Worm (Caenorhabditis elegans): Measurements from ENCODE around the gene ZK632.14.

The ZK632.14 gene

ce11 chrIII:9826005-9826404 is 12.8 kb downstream of the ZK632.14 start:
- TF ChIP-seq aptf-3 (GFP tag; IDR thresholded peaks at IDR 0.05), result no peak
- no peak for TF ChIP-seq ztf-28 (GFP tag; IDR thresholded peaks at IDR 0.05)
- TF ChIP-seq ztf-26 (tag; optimal IDR thresholded peaks at IDR 0.05), result no peak
- peak; percentile 11 for TF ChIP-seq nhr-80 (tag; optimal IDR thresholded peaks at IDR 0.05)
- TF ChIP-seq hrde-1 (tag; optimal IDR thresholded peaks at IDR 0.05; ENCODE audit: borderline replicate concordance), result no peak
- TF ChIP-seq ccch-3 (GFP tag; optimal IDR thresholded peaks at IDR 0.05), result no peak
- no peak for TF ChIP-seq unc-62 (GFP tag; optimal IDR thresholded peaks at IDR 0.05)
- TF ChIP-seq rpc-1 (optimal IDR thresholded peaks at IDR 0.05), result no peak
- no peak for TF ChIP-seq rpc-1 (tag; optimal IDR thresholded peaks at IDR 0.05)
- no peak for TF ChIP-seq Y79H2A.3 (GFP tag; conservative IDR thresholded peaks at IDR 0.05)
- TF ChIP-seq repo-1 (tag; optimal IDR thresholded peaks at IDR 0.05), result peak; percentile 40
- TF ChIP-seq tbp1 (GFP tag; optimal IDR thresholded peaks at IDR 0.05), result peak; percentile 56
- TF ChIP-seq sea-2 (GFP tag; IDR thresholded peaks at IDR 0.05), result no peak
- TF ChIP-seq let-526 (GFP tag; IDR thresholded peaks at IDR 0.05), result peak; percentile 57; the same call in 1 of the 2 replicates
- TF ChIP-seq F23B12.7 (tag; optimal IDR thresholded peaks at IDR 0.05; ENCODE audit: insufficient read depth), result no peak
- TF ChIP-seq lir-1 (GFP tag; conservative IDR thresholded peaks at IDR 0.05), result no peak
- peak; percentile 66 for TF ChIP-seq Y53G8AR.9 (GFP tag; conservative IDR thresholded peaks at IDR 0.05)
- no peak for TF ChIP-seq madf-3 (GFP tag; IDR thresholded peaks at IDR 0.05)
- 0 out of 2 replicates have a peak, but pooled peaks have one; percentile 8 for TF ChIP-seq madf-6 (GFP tag; IDR thresholded peaks at IDR 0.05)
- TF ChIP-seq lin-35 (GFP tag; optimal IDR thresholded peaks at IDR 0.05), result peak in 1 of 3 experiments; percentile 44
- no peak for TF ChIP-seq dpff-1 (tag; optimal IDR thresholded peaks at IDR 0.05)
- peak; percentile 73 for TF ChIP-seq attf-5 (GFP tag; optimal IDR thresholded peaks at IDR 0.05)
- peak; percentile 39 for TF ChIP-seq lin-54 (GFP tag; optimal IDR thresholded peaks at IDR 0.05)
- peak; percentile 52 for TF ChIP-seq atf-7 (tag; optimal IDR thresholded peaks at IDR 0.05)
- TF ChIP-seq bed-2 (GFP tag; IDR thresholded peaks at IDR 0.05), result no peak
- no peak for TF ChIP-seq hmg-20 (GFP tag; IDR thresholded peaks at IDR 0.05)
- TF ChIP-seq snpc-3.4 (tag; optimal IDR thresholded peaks at IDR 0.05), result no peak
- no peak for TF ChIP-seq nfya-2 (GFP tag; IDR thresholded peaks at IDR 0.05)
- no peak for TF ChIP-seq nhr-27 (tag; optimal IDR thresholded peaks at IDR 0.05)
- TF ChIP-seq snpc-4 (GFP tag; optimal IDR thresholded peaks at IDR 0.05), result peak; percentile 11
- peak in 1 of 4 experiments; percentile 41 for TF ChIP-seq snpc-4 (tag; optimal IDR thresholded peaks at IDR 0.05)
- TF ChIP-seq K11D2.4 (GFP tag; IDR thresholded peaks at IDR 0.05), result peak; percentile 67; the same call in 1 of the 2 replicates
- no peak for TF ChIP-seq die-1 (tag; optimal IDR thresholded peaks at IDR 0.05)
- no peak for TF ChIP-seq F39B2.1 (GFP tag; IDR thresholded peaks at IDR 0.05)
- TF ChIP-seq ceh-91 (GFP tag; IDR thresholded peaks at IDR 0.05), result no peak
- TF ChIP-seq nhr-90 (tag; optimal IDR thresholded peaks at IDR 0.05), result no peak
- peak; percentile 79 for TF ChIP-seq ama-1 (optimal IDR thresholded peaks at IDR 0.05)
- no peak for TF ChIP-seq ama-1 (GFP tag; optimal IDR thresholded peaks at IDR 0.05)
- no peak for TF ChIP-seq ceh-79 (tag; optimal IDR thresholded peaks at IDR 0.05)
- peak; percentile 30 for TF ChIP-seq tlf-1 (GFP tag; optimal IDR thresholded peaks at IDR 0.05)
- no peak for TF ChIP-seq Y56A3A.18 (GFP tag; IDR thresholded peaks at IDR 0.05)
- peak; percentile 22 to 26 for TF ChIP-seq let-607 (tag; optimal IDR thresholded peaks at IDR 0.05)
- no peak for TF ChIP-seq mxl-1 (tag; optimal IDR thresholded peaks at IDR 0.05)
- no peak for TF ChIP-seq Y53F4B.3 (GFP tag; IDR thresholded peaks at IDR 0.05)
- 0 out of 2 replicates have a peak, but pooled peaks have one; percentile 61 for TF ChIP-seq mcd-1 (GFP tag; IDR thresholded peaks at IDR 0.05)
- TF ChIP-seq F52B5.7 (tag; optimal IDR thresholded peaks at IDR 0.05), result no peak
- peak; percentile 50 for TF ChIP-seq K12H6.12 (tag; optimal IDR thresholded peaks at IDR 0.05)
- 0 out of 2 replicates have a peak, but pooled peaks have one; percentile 35 for TF ChIP-seq ekl-4 (GFP tag; IDR thresholded peaks at IDR 0.05)
- peak; percentile 66 for TF ChIP-seq cebp-1 (GFP tag; IDR thresholded peaks at IDR 0.05)
- TF ChIP-seq cebp-1 (tag; optimal IDR thresholded peaks at IDR 0.05), result peak; percentile 61
